Fruit fly (Drosophila melanogaster): Measurements from ENCODE around the gene Jon65Aii.

Gene Jon65Aii

DNA sequence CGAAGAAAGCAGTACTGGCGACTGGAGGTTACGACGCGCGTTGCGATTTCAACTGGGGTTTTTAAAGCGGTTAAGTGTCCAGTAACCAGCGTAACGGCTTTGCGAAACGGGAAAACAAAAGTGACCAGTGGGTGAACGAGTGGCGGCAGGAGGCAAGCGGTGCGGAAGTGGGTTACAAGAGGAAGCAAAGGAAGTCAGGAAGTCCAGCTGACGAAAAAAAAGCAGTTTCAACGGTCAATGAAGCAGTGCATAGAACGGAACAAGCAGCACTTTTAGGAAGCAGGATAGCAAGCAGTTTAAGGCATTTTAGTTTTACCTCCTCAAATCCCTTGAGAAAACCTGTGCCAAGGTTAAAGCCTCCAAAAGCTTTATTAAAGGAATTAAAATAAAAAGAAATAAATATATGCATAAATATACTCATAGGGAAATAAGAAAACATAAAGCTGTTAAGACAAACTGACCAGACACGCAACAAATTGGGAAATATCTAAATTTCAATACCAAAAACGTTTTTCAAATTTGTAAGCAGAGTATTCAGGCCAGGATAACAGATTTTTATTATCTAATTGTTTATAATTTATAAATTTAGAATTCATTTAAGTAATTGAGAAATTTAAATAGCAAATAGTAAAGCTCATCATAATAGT lies 7.1 kb downstream of the Jon65Aii start, which contains the start of gene CG6592:
Gene CG6592, plus strand, starts transcription at position 597 of the 647 bp plus-strand sequence.
- no peak for TF ChIP-seq h (optimal IDR thresholded peaks at IDR 0.05)
- no peak for TF ChIP-seq Myc (optimal IDR thresholded peaks at IDR 0.05)
- TF ChIP-seq psq (optimal IDR thresholded peaks at IDR 0.05): no peak
- TF ChIP-seq insv (optimal IDR thresholded peaks at IDR 0.05): no peak
- TF ChIP-seq ttk (optimal IDR thresholded peaks at IDR 0.05): no peak
- no peak for TF ChIP-seq Sin3A (optimal IDR thresholded peaks at IDR 0.05)

- TF ChIP-seq Myc (optimal IDR thresholded peaks at IDR 0.05) (no peak), insv (optimal IDR thresholded peaks at IDR 0.05) (no peak)
Measured at dm6 chr3L:6062860-6063607, 10.9 kb downstream of the Jon65Aii start, which contains the start of gene CG10472. Gene CG10472, minus strand, starts transcription at chr3L:6062910.

dm6 chr3L:6065881-6066389 lies 13.8 kb downstream of the Jon65Aii start, which contains the start of gene CG42269:
Gene CG42269, plus strand, starts transcription at chr3L:6066296.
- TF ChIP-seq h (optimal IDR thresholded peaks at IDR 0.05) (no peak), insv (optimal IDR thresholded peaks at IDR 0.05) (no peak), Sin3A (optimal IDR thresholded peaks at IDR 0.05) (no peak), psq (optimal IDR thresholded peaks at IDR 0.05) (no peak), Myc (optimal IDR thresholded peaks at IDR 0.05) (no peak), ttk (optimal IDR thresholded peaks at IDR 0.05) (no peak)

DNA sequence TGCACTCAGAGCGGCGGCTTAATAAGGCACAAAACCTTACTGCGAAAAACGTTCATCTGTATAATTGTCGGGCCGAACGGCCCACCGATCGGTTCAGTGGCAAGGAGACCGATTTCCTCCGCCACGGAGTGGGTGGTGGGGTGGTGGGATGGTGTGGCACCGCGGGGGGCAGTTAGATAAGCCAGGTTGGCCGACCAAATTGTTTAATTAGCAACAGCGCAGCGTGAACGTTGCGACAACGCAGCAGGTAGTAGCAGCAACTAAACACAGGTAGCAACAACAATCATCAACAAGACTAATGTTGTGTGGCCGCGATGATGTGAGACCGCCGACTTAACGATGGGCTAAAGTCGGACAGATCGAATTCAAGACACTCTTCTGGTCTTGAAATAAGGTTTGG lies 16.1 kb downstream of the Jon65Aii start:
- no peak for TF ChIP-seq ttk (optimal IDR thresholded peaks at IDR 0.05)
- TF ChIP-seq psq (optimal IDR thresholded peaks at IDR 0.05): no peak
- no peak for TF ChIP-seq h (optimal IDR thresholded peaks at IDR 0.05)
- no peak for TF ChIP-seq insv (optimal IDR thresholded peaks at IDR 0.05)
- no peak for TF ChIP-seq Sin3A (optimal IDR thresholded peaks at IDR 0.05)
- no peak for TF ChIP-seq Myc (optimal IDR thresholded peaks at IDR 0.05)

- TF ChIP-seq psq (optimal IDR thresholded peaks at IDR 0.05) (no peak), h (optimal IDR thresholded peaks at IDR 0.05) (no peak), Myc (optimal IDR thresholded peaks at IDR 0.05) (no peak), Sin3A (optimal IDR thresholded peaks at IDR 0.05) (no peak), ttk (optimal IDR thresholded peaks at IDR 0.05) (no peak), insv (optimal IDR thresholded peaks at IDR 0.05) (no peak)
Measured at dm6 chr3L:6070119-6070518, 18.0 kb downstream of the Jon65Aii start.

DNA sequence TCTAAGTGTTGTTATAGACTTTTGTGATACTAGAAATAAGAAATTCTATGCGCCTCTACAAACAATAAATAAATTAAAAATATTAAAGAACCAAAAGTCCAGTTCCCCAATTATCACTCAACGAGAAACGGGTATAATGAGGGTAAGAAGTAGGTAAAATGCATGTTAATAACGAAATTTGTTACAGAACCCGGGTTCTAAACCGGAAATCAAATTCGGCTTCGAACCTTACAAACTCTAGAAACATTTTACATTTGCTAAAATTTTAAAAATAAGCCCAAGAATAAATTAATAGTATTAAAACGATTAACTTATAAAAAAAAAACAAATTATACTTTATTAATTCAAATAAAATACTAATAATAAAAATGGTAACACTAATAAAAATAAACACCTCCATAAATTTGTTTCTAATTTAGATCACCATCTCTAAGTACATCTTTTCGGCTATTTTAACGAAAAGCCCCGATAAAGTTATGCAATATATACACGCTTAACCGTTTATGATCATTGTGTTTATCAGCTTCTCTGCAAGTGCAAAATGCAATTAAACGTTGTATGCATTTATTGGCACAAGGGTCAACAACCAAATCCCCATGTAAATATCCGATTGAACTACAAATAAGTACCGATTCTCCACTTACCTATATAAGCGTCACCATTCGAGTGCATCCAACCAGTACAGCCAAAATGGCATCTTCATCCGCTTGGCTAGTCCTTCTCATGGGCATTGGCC lies 19.5 kb downstream of the Jon65Aii start, which contains the start of gene CG6602:
Gene CG6602, plus strand, starts transcription at position 686 of the 736 bp plus-strand sequence.
- TF ChIP-seq Myc (optimal IDR thresholded peaks at IDR 0.05) (no peak), Sin3A (optimal IDR thresholded peaks at IDR 0.05) (no peak), h (optimal IDR thresholded peaks at IDR 0.05) (no peak), insv (optimal IDR thresholded peaks at IDR 0.05) (no peak), ttk (optimal IDR thresholded peaks at IDR 0.05) (no peak), psq (optimal IDR thresholded peaks at IDR 0.05) (no peak)

DNA sequence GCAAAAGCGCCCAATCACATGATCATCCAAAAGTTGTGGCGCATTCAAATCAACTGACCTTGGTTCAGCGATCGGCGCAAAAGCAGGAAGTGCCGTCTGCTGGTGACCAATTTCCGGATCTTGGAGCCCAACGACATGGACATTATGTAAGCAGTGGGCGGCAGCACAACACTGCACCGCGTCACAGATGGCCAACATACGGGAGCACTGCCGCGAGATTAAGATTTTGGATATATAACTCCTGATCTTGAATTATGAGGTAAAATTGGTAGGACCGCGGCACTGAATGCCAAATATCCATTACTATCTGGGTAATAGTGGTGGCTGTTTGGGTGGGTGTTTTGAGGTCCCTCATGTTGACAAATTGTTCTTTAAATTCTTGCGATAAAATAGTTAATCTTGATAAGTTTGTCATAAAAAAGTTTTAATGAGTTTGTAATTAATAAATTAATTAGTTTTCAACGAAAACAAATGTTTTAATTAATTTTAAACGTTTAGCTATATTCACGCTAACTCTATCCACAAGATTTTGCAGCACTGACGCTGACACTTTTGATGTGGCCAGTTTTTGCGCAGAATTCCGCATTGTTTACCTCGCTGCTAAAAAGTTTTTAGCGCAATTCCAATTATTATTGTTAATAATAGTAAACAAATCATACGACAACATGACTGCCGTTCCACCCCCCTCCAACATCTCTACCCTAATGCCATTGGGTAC lies 23.0 kb downstream of the Jon65Aii start, which contains the start of the genes CG13295 and CG6610:
Gene CG13295, minus strand, starts transcription at position 271 of the 718 bp plus-strand sequence.
Gene CG6610, plus strand, starts transcription at position 562 of the 718 bp plus-strand sequence.
- no peak for TF ChIP-seq ttk (optimal IDR thresholded peaks at IDR 0.05)
- TF ChIP-seq h (optimal IDR thresholded peaks at IDR 0.05): no peak
- TF ChIP-seq Myc (optimal IDR thresholded peaks at IDR 0.05): no peak
- no peak for TF ChIP-seq Sin3A (optimal IDR thresholded peaks at IDR 0.05)
- no peak for TF ChIP-seq insv (optimal IDR thresholded peaks at IDR 0.05)
- TF ChIP-seq psq (optimal IDR thresholded peaks at IDR 0.05): no peak

DNA sequence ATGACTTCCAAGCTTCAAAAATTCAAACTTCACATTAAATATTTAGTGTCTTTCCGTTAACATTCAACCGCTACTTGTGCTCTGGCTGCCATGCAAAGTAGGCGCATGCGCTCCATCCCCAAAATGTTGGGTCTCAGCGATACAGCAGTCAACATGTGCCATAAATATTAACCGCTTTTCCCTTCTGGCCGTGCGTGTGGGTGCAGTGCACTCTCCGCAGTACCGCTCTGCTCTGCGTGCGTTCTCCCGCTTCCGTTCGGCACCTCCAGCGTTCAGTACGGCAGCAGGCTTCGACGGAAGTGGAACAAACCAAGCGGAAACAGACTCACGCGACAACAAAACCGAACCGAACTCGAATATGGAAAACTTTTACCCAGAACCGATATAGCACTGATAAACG lies 24.3 kb downstream of the Jon65Aii start, which contains the start of gene ssp6:
Gene ssp6, plus strand, starts transcription at position 294 of the 400 bp plus-strand sequence.
- TF ChIP-seq psq (optimal IDR thresholded peaks at IDR 0.05): no peak
- TF ChIP-seq h (optimal IDR thresholded peaks at IDR 0.05): no peak
- TF ChIP-seq Sin3A (optimal IDR thresholded peaks at IDR 0.05): no peak
- no peak for TF ChIP-seq insv (optimal IDR thresholded peaks at IDR 0.05)
- no peak for TF ChIP-seq Myc (optimal IDR thresholded peaks at IDR 0.05)

- no peak for TF ChIP-seq h (optimal IDR thresholded peaks at IDR 0.05)
- no peak for TF ChIP-seq psq (optimal IDR thresholded peaks at IDR 0.05)
- TF ChIP-seq insv (optimal IDR thresholded peaks at IDR 0.05): no peak
- TF ChIP-seq ttk (optimal IDR thresholded peaks at IDR 0.05): no peak
- TF ChIP-seq Myc (optimal IDR thresholded peaks at IDR 0.05): no peak
- TF ChIP-seq Sin3A (optimal IDR thresholded peaks at IDR 0.05): no peak
Measured at dm6 chr3L:6082561-6082960, 30.4 kb downstream of the Jon65Aii start, which contains the start of gene CG13293. Gene CG13293, plus strand, starts transcription at chr3L:6082883.

- TF ChIP-seq insv (optimal IDR thresholded peaks at IDR 0.05): no peak
- TF ChIP-seq ttk (optimal IDR thresholded peaks at IDR 0.05): no peak
- TF ChIP-seq h (optimal IDR thresholded peaks at IDR 0.05): no peak
- TF ChIP-seq Sin3A (optimal IDR thresholded peaks at IDR 0.05): no peak
- no peak for TF ChIP-seq psq (optimal IDR thresholded peaks at IDR 0.05)
- TF ChIP-seq Myc (optimal IDR thresholded peaks at IDR 0.05): no peak
Measured at dm6 chr3L:6084446-6084845, 32.3 kb downstream of the Jon65Aii start.

- TF ChIP-seq insv (optimal IDR thresholded peaks at IDR 0.05) (no peak), Sin3A (optimal IDR thresholded peaks at IDR 0.05) (no peak), h (optimal IDR thresholded peaks at IDR 0.05) (no peak), psq (optimal IDR thresholded peaks at IDR 0.05) (no peak), Myc (optimal IDR thresholded peaks at IDR 0.05) (no peak), ttk (optimal IDR thresholded peaks at IDR 0.05) (no peak)
Measured at dm6 chr3L:6085157-6085556, 33.0 kb downstream of the Jon65Aii start.
